Worm (Caenorhabditis elegans): Measurements from ENCODE around the gene R06F6.12.

Gene R06F6.12

ce11 chrII:10834717-10835116, 10.8 kb upstream of the R06F6.12 start:
- TF ChIP-seq snpc-4 (tag; optimal IDR thresholded peaks at IDR 0.05) = no peak
- no peak for TF ChIP-seq sptf-1 (tag; optimal IDR thresholded peaks at IDR 0.05)
- TF ChIP-seq lsy-2 (tag; optimal IDR thresholded peaks at IDR 0.05) = no peak
- TF ChIP-seq lin-32 (GFP tag; optimal IDR thresholded peaks at IDR 0.05) = no peak
- TF ChIP-seq ceh-39 (tag; optimal IDR thresholded peaks at IDR 0.05) = no peak
- TF ChIP-seq unc-120 (tag; optimal IDR thresholded peaks at IDR 0.05; ENCODE audit: poor library complexity, severe bottlenecking) = no peak
- no peak for TF ChIP-seq nhr-76 (tag; optimal IDR thresholded peaks at IDR 0.05)
- no peak for TF ChIP-seq nhr-2 (tag; optimal IDR thresholded peaks at IDR 0.05)
- TF ChIP-seq unc-39 (tag; optimal IDR thresholded peaks at IDR 0.05) = no peak

DNA sequence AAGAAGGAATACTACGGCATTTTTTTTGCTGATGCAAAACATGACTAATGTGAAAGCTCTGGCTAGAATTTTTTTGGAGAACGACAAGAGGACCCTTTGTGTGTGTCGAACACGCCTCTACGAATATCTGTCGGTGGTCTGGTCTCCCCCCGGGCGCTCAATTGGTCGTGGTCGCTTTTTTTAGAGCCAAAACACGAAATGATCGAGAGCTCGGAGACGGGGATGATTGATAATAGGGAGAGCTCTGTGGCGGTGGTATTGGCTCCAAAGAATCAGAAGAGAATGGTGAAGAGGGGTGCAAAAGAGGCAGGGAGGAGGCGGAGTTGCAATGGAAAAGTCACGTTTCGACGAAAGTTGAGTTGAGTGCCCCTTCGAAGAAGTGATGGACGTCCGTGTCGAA, 5.7 kb upstream of the R06F6.12 start:
- TF ChIP-seq tbx-8 (GFP tag; optimal IDR thresholded peaks at IDR 0.05) = no peak
- TF ChIP-seq elt-3 (tag; optimal IDR thresholded peaks at IDR 0.05) = no peak
- TF ChIP-seq mab-5 (tag; optimal IDR thresholded peaks at IDR 0.05) = no peak
- no peak for TF ChIP-seq ceh-83 (GFP tag; optimal IDR thresholded peaks at IDR 0.05)
- no peak for TF ChIP-seq nhr-12 (tag; optimal IDR thresholded peaks at IDR 0.05)
- TF ChIP-seq pha-4 (tag; optimal IDR thresholded peaks at IDR 0.05) = no peak
- no peak for TF ChIP-seq unc-120 (tag; optimal IDR thresholded peaks at IDR 0.05; ENCODE audit: poor library complexity, severe bottlenecking)

DNA sequence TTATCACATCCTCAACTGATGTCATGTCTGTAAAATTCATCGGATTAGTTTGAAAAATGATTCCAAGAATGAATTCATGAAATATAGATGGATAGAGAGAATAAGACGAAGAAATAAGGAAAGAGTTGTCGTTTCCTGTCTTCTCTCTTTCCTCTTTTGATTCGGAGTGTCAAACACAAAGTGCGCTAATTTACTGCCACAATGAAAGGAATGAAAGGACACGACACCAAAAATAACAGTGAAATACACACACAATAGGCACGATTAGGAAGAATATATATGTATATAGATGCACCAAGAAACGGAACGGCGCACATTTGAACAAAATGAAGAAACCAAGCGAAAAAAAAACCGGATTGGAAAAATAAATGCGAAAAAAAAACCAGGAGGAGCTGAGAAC, 5.2 kb upstream of the R06F6.12 start, which contains the start of gene VM106R.1:
VM106R.1 (minus strand) TSS at position 101 of the 400 bp plus-strand sequence.
- TF ChIP-seq zip-8 (tag; optimal IDR thresholded peaks at IDR 0.05) = no peak
- TF ChIP-seq cnd-1 (tag; optimal IDR thresholded peaks at IDR 0.05) = no peak
- no peak for TF ChIP-seq ceh-43 (GFP tag; optimal IDR thresholded peaks at IDR 0.05)
- TF ChIP-seq lsy-2 (tag; optimal IDR thresholded peaks at IDR 0.05) = no peak
- TF ChIP-seq pha-4 (tag; optimal IDR thresholded peaks at IDR 0.05) = no peak
- no peak for TF ChIP-seq tbx-8 (GFP tag; optimal IDR thresholded peaks at IDR 0.05)
- no peak for TF ChIP-seq bed-3 (GFP tag; optimal IDR thresholded peaks at IDR 0.05)
- no peak for TF ChIP-seq unc-39 (tag; optimal IDR thresholded peaks at IDR 0.05)
- TF ChIP-seq nhr-2 (tag; optimal IDR thresholded peaks at IDR 0.05) = no peak
- no peak for TF ChIP-seq ceh-83 (GFP tag; optimal IDR thresholded peaks at IDR 0.05)
- TF ChIP-seq flh-1 (GFP tag; optimal IDR thresholded peaks at IDR 0.05) = no peak

- TF ChIP-seq nhr-12 (tag; optimal IDR thresholded peaks at IDR 0.05) (no peak), nhr-2 (tag; optimal IDR thresholded peaks at IDR 0.05) (no peak), ceh-83 (GFP tag; optimal IDR thresholded peaks at IDR 0.05) (no peak), ceh-43 (GFP tag; optimal IDR thresholded peaks at IDR 0.05) (no peak), flh-1 (GFP tag; optimal IDR thresholded peaks at IDR 0.05) (no peak), snpc-4 (tag; optimal IDR thresholded peaks at IDR 0.05) (no peak), hlh-1 (tag; optimal IDR thresholded peaks at IDR 0.05) (no peak), unc-120 (tag; optimal IDR thresholded peaks at IDR 0.05; ENCODE audit: poor library complexity, severe bottlenecking) (no peak), lin-13 (tag; optimal IDR thresholded peaks at IDR 0.05) (no peak), elt-1 (tag; optimal IDR thresholded peaks at IDR 0.05; ENCODE audit: borderline replicate concordance, insufficient read depth) (no peak), pha-4 (tag; optimal IDR thresholded peaks at IDR 0.05) (no peak), elt-3 (tag; optimal IDR thresholded peaks at IDR 0.05) (no peak), bed-3 (GFP tag; optimal IDR thresholded peaks at IDR 0.05) (no peak), blmp-1 (tag; optimal IDR thresholded peaks at IDR 0.05) (no peak), tbx-8 (GFP tag; optimal IDR thresholded peaks at IDR 0.05) (no peak), unc-62 (GFP tag; optimal IDR thresholded peaks at IDR 0.05) (no peak), ces-1 (GFP tag; optimal IDR thresholded peaks at IDR 0.05) (no peak)
Measured at ce11 chrII:10820679-10821078, 3.2 kb downstream of the R06F6.12 start, which contains the start of gene ech-4. TSS of gene ech-4 (plus strand) at chrII:10821031.

ce11 chrII:10819928-10820423, 3.9 kb downstream of the R06F6.12 start, which contains the start of gene R06F6.8:
TSS of gene R06F6.8 (minus strand) at chrII:10819978.
- TF ChIP-seq ces-1 (GFP tag; optimal IDR thresholded peaks at IDR 0.05) (peak; percentile 12), nhr-2 (tag; optimal IDR thresholded peaks at IDR 0.05) (no peak)

ce11 chrII:10810690-10811089, 13.2 kb downstream of the R06F6.12 start, which contains the start of gene msrp-7:
TSS of gene msrp-7 (plus strand) at chrII:10810990.
- no peak for TF ChIP-seq M03D4.4 (tag; optimal IDR thresholded peaks at IDR 0.05)
- TF ChIP-seq nhr-237 (tag; optimal IDR thresholded peaks at IDR 0.05) = no peak
- no peak for TF ChIP-seq nhr-2 (tag; optimal IDR thresholded peaks at IDR 0.05)
- no peak for TF ChIP-seq ztf-11 (tag; optimal IDR thresholded peaks at IDR 0.05)
- no peak for TF ChIP-seq elt-1 (tag; optimal IDR thresholded peaks at IDR 0.05; ENCODE audit: borderline replicate concordance, insufficient read depth)
- no peak for TF ChIP-seq elt-3 (tag; optimal IDR thresholded peaks at IDR 0.05)
- TF ChIP-seq unc-62 (GFP tag; optimal IDR thresholded peaks at IDR 0.05) = no peak
- no peak for TF ChIP-seq sptf-1 (tag; optimal IDR thresholded peaks at IDR 0.05)
- TF ChIP-seq ceh-43 (GFP tag; optimal IDR thresholded peaks at IDR 0.05) = no peak
- TF ChIP-seq nhr-12 (tag; optimal IDR thresholded peaks at IDR 0.05) = no peak
- TF ChIP-seq mep-1 (tag; optimal IDR thresholded peaks at IDR 0.05) = no peak
- TF ChIP-seq ceh-83 (GFP tag; optimal IDR thresholded peaks at IDR 0.05) = no peak
- no peak for TF ChIP-seq mab-5 (tag; optimal IDR thresholded peaks at IDR 0.05)
- TF ChIP-seq blmp-1 (tag; optimal IDR thresholded peaks at IDR 0.05) = no peak
- no peak for TF ChIP-seq lsy-2 (tag; optimal IDR thresholded peaks at IDR 0.05)
- TF ChIP-seq ham-2 (GFP tag; optimal IDR thresholded peaks at IDR 0.05) = no peak
- no peak for TF ChIP-seq hlh-1 (tag; optimal IDR thresholded peaks at IDR 0.05)
